Worm (Caenorhabditis elegans) whole organism, late embryonic: ENCODE data around the gene lron-4.
A peak's percentile ranks its signal among the peaks of the same experiment; 100 is the strongest.

Experiments
- C38D4.7 ChIP-seq: fragments of 200-800 bp; sonication (Bioruptor generic); optimal IDR thresholded peaks from 2 replicates; lab custom pipeline; 2018; ENCODE audit warnings: mild to moderate bottlenecking, missing genetic modification characterization, moderate library complexity, missing compliant biosample characterization
- T23F11.4 ChIP-seq: fragments of 200-800 bp; sonication (Bioruptor generic); optimal IDR thresholded peaks from 2 replicates; lab custom pipeline; 2018; ENCODE audit warnings: mild to moderate bottlenecking, missing genetic modification characterization, missing compliant biosample characterization
- ahr-1 ChIP-seq: sonication (generic microtip); optimal IDR thresholded peaks from 2 replicates; lab custom pipeline; 2016; ENCODE audit warnings: missing genetic modification characterization, missing compliant biosample characterization
- ama-1 ChIP-seq: fragments of 150-350 bp; optimal IDR thresholded peaks from 2 replicates; lab custom pipeline; 2014
- ceh-18 ChIP-seq: sonication (generic microtip); optimal IDR thresholded peaks from 2 replicates; lab custom pipeline; 2016; ENCODE audit warnings: missing genetic modification characterization, missing compliant biosample characterization
- ceh-19 ChIP-seq: fragments of 200-800 bp; sonication (Bioruptor generic); optimal IDR thresholded peaks from 2 replicates; lab custom pipeline; 2018; ENCODE audit warnings: mild to moderate bottlenecking, missing genetic modification characterization, missing compliant biosample characterization
- ceh-22 ChIP-seq: sonication (generic microtip); optimal IDR thresholded peaks from 2 replicates; lab custom pipeline; 2017; ENCODE audit warnings: missing biosample characterization, missing genetic modification characterization
- ceh-31 ChIP-seq: sonication (generic microtip); optimal IDR thresholded peaks from 2 replicates; lab custom pipeline; 2016; ENCODE audit warnings: missing genetic modification characterization, missing compliant biosample characterization
- ceh-6 ChIP-seq: fragments of 200-800 bp; sonication (Bioruptor generic); optimal IDR thresholded peaks from 2 replicates; lab custom pipeline; 2018; ENCODE audit warnings: mild to moderate bottlenecking, missing genetic modification characterization, missing compliant biosample characterization
- elt-2 ChIP-seq: sonication (generic microtip); optimal IDR thresholded peaks from 2 replicates; lab custom pipeline; 2016; ENCODE audit warnings: missing genetic modification reagents, missing genetic modification characterization, missing compliant biosample characterization
- fax-1 ChIP-seq: sonication (generic microtip); optimal IDR thresholded peaks from 2 replicates; lab custom pipeline; 2016; ENCODE audit warnings: missing genotype, missing genetic modification characterization, missing compliant biosample characterization
- gmeb-2 ChIP-seq: sonication (generic microtip); optimal IDR thresholded peaks from 2 replicates; lab custom pipeline; 2016; ENCODE audit warnings: missing genetic modification characterization, inconsistent platforms, missing compliant biosample characterization
- hlh-15 ChIP-seq: sonication (generic microtip); optimal IDR thresholded peaks from 2 replicates; lab custom pipeline; 2016; ENCODE audit warnings: missing genetic modification characterization, missing compliant biosample characterization
- hlh-30 ChIP-seq: sonication (generic microtip); optimal IDR thresholded peaks from 2 replicates; lab custom pipeline; 2017; ENCODE audit warnings: antibody characterized with exemption, missing genetic modification characterization, missing compliant biosample characterization; ENCODE audit not compliant: insufficient read depth
- mec-3 ChIP-seq: sonication (generic microtip); optimal IDR thresholded peaks from 2 replicates; lab custom pipeline; 2016; ENCODE audit warnings: borderline replicate concordance, missing genetic modification characterization, missing compliant biosample characterization
- nhr-11 ChIP-seq: fragments of 150-350 bp; optimal IDR thresholded peaks from 2 replicates; lab custom pipeline; 2014; ENCODE audit warnings: missing biosample characterization, missing genetic modification characterization
- nhr-232 ChIP-seq: sonication (generic microtip); optimal IDR thresholded peaks from 2 replicates; lab custom pipeline; 2016; ENCODE audit warnings: missing genetic modification characterization, missing compliant biosample characterization
- odd-2 ChIP-seq: sonication (generic microtip); optimal IDR thresholded peaks from 2 replicates; lab custom pipeline; 2017; ENCODE audit warnings: antibody characterized with exemption, mild to moderate bottlenecking, missing genetic modification characterization, missing compliant biosample characterization
- pax-1 ChIP-seq: fragments of 150-350 bp; optimal IDR thresholded peaks from 2 replicates; lab custom pipeline; 2014; ENCODE audit warnings: missing biosample characterization, missing genetic modification characterization
- pha-2 ChIP-seq: sonication (generic microtip); optimal IDR thresholded peaks from 2 replicates; lab custom pipeline; 2017; ENCODE audit warnings: mild to moderate bottlenecking, missing genetic modification characterization, missing compliant biosample characterization
- rnt-1 ChIP-seq: sonication (generic microtip); optimal IDR thresholded peaks from 2 replicates; lab custom pipeline; 2016; ENCODE audit warnings: missing genetic modification characterization, missing compliant biosample characterization
- sdc-2 ChIP-seq: sonication (generic microtip); optimal IDR thresholded peaks from 2 replicates; lab custom pipeline; 2016; ENCODE audit warnings: missing genotype, missing genetic modification characterization, missing compliant biosample characterization
- sox-4 ChIP-seq: sonication (generic microtip); optimal IDR thresholded peaks from 2 replicates; lab custom pipeline; 2017; ENCODE audit warnings: mild to moderate bottlenecking, missing genetic modification characterization, inconsistent platforms, missing compliant biosample characterization
- tbx-2 ChIP-seq: sonication (generic microtip); optimal IDR thresholded peaks from 2 replicates; lab custom pipeline; 2016; ENCODE audit warnings: missing genetic modification characterization, missing compliant biosample characterization
- ttx-3 ChIP-seq: sonication (generic microtip); optimal IDR thresholded peaks from 2 replicates; lab custom pipeline; 2016; ENCODE audit warnings: missing genetic modification reagents, missing genetic modification characterization, missing compliant biosample characterization
- unc-55 ChIP-seq: sonication (generic microtip); optimal IDR thresholded peaks from 2 replicates; lab custom pipeline; 2017; ENCODE audit warnings: missing biosample characterization, missing genetic modification reagents, missing genetic modification characterization
- unc-86 ChIP-seq: sonication (generic microtip); optimal IDR thresholded peaks from 2 replicates; lab custom pipeline; 2016; ENCODE audit warnings: missing genetic modification characterization, missing compliant biosample characterization
- zip-5 ChIP-seq: sonication (generic microtip); optimal IDR thresholded peaks from 2 replicates; lab custom pipeline; 2016; ENCODE audit warnings: missing genetic modification characterization, missing compliant biosample characterization
- ztf-16 ChIP-seq: sonication (generic microtip); optimal IDR thresholded peaks from 2 replicates; lab custom pipeline; 2017; ENCODE audit warnings: missing genetic modification characterization, missing compliant biosample characterization

lron-4 gene

DNA sequence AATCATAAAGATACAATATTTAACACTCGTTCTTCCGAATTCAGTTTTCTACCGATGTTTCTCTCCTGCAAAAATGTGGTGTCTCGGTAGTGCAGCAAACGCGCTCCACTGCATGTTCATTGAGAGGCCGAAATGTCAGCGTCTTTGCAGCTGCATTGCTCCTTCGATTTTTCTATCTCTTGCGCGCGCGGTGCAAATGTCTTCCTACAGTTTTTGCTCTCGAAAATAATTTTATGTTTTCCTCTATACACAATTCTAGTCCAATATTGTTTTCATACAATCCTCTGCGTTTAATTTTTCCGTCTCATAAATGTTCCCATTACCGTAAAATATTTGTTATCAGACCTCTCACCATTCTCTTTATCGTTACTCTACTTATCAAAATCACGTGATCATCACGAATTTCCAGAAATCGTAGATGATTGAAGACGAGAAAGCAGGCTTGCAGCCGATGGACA is 49.6 kb downstream of the lron-4 start, which contains the start of gene ufd-2 (continued):
- TF ChIP-seq T23F11.4 (GFP tag; lab: Kevin White, UChicago) (no peak), rnt-1 (peak; percentile 75), ttx-3 (tag; lab: Kevin White, UChicago) (no peak), ceh-18 (tag; lab: Kevin White, UChicago) (peak; percentile 71), pha-2 (tag; lab: Kevin White, UChicago) (no peak), ahr-1 (tag; lab: Kevin White, UChicago) (peak; percentile 19), zip-5 (tag; lab: Kevin White, UChicago) (peak; percentile 64), sox-4 (tag; lab: Kevin White, UChicago) (no peak), tbx-2 (tag; lab: Kevin White, UChicago) (peak; percentile 90), pax-1 (no peak), ztf-16 (tag; lab: Kevin White, UChicago) (peak; percentile 41), fax-1 (tag; lab: Kevin White, UChicago) (peak; percentile 47), unc-86 (peak; percentile 36), ama-1 (lab: Kevin White, UChicago) (no peak), ceh-19 (GFP tag; lab: Kevin White, UChicago) (no peak), nhr-11 (tag; lab: Kevin White, UChicago) (no peak), C38D4.7 (GFP tag; lab: Kevin White, UChicago) (no peak), gmeb-2 (tag; lab: Kevin White, UChicago) (no peak), hlh-15 (tag; lab: Kevin White, UChicago) (no peak), odd-2 (tag; lab: Kevin White, UChicago) (no peak), sdc-2 (no peak), nhr-232 (tag; lab: Kevin White, UChicago) (no peak), ceh-22 (tag; lab: Kevin White, UChicago) (no peak), hlh-30 (tag; lab: Kevin White, UChicago) (no peak), ceh-31 (tag; lab: Kevin White, UChicago) (peak; percentile 94), unc-55 (GFP tag; lab: Kevin White, UChicago) (peak; percentile 15)
- TF ChIP-seq, all 69 proteins: peak for 27

DNA sequence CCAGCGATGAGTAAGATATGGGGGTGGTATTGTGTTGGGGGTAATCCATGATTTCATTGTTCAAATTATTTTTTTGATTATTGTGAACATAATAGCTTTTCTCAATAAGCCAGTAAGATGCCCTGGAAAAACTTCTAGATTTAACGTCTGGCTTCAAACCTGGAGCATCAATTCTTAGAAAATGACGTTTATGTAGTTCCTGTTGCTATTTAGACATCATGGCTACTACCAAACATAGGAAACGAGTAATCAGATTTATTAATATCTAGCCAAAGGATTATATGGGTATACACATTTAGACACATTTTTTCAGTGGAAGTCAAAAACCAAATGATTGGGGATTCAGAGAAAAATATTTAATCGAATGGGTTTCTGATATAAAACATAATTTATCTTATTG is 52.4 kb downstream of the lron-4 start:
- TF ChIP-seq mec-3 (no peak), ceh-6 (GFP tag; lab: Kevin White, UChicago) (no peak), elt-2 (tag; lab: Kevin White, UChicago) (no peak)
